Worm (Caenorhabditis elegans): Measurements from ENCODE around the gene frm-2.

DNA sequence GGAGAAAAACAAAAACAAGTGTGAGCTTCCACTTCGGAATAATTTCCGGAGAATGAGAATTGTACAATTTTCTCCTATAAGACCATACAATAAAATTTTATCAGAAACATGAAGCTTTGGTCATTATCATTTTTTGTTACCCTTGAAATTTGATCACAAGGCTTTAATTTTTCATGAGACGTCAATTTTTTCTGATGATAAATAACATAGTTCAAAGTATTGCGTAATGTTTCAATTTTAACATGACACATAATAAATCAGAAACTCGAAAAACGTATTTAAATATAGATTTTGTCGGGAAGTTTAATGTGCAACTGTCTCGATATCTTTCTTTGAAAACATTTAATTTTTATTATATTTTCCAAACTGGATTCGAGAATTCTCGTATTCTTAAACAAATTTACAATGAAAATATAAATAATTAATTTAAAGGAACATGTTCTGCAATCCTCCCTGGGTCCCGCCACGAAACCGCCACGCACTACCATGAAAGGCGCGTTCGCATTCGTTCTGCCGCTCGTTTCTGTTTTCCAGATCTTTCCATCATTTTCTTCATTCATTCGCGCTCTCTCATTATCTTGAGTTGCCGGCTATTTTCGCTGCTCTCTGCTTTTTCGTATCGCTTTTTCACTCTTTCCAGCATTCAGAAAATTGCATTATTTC lies 43.0 kb downstream of the frm-2 start:
- TF ChIP-seq ama-1 (optimal IDR thresholded peaks at IDR 0.05) (no peak), ceh-13 (GFP tag; optimal IDR thresholded peaks at IDR 0.05) (no peak), flt-1 (GFP tag; IDR thresholded peaks at IDR 0.05) (no peak), hmbx-1 (tag; optimal IDR thresholded peaks at IDR 0.05) (no peak)
